Worm (Caenorhabditis elegans): ENCODE measurements around the gene T07E3.3.

Gene T07E3.3

DNA sequence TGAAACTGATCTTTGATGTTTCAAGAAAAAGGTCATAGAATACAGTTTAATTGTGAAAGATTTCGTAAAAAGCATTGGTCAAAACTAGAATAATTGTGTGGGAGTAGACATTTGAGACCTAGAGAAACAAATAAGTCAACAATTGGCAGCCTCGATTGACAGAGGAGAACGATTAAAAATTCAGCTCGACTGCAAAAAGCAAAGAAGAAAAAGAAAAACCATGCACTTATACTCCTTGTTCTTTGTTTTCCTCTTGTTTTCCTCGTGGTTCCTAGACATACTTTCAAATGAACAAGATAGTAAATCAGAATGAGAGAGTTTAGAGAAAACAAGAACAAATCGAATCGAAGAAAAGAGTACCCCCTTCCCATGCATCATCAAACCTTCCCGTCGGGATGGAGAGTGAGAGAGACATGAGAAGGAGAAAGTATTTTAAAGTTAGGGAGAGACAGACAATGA lies 46.3 kb upstream of the T07E3.3 start (continued):
- TF ChIP-seq fkh-10 (GFP tag; optimal IDR thresholded peaks at IDR 0.05) (no peak), ztf-11 (tag; optimal IDR thresholded peaks at IDR 0.05) (no peak)

DNA sequence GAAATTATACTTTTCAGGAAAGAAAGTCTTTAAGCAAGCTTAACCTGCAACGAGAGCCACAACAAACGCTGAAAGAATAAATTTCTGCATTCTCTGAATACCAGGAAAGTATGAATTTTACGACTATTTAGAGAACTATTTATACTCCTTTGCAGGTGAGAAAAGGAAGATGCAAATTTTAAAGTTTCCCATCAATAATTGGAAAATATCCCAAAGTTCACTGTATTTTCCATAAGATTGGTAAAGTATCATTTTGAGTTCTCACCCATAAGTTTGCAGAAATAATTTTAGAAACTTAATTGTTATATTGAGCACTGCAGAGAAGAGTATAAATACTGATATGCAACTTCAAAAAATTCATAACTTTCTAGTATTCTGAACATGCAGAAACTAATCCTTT lies 44.2 kb upstream of the T07E3.3 start, which contains the start of gene clec-158:
clec-158 (minus strand) TSS at position 101 of the 400 bp plus-strand sequence.
- TF ChIP-seq zfp-2 (tag; optimal IDR thresholded peaks at IDR 0.05) = no peak
- no peak for TF ChIP-seq ZK337.2 (GFP tag; IDR thresholded peaks at IDR 0.05)
- TF ChIP-seq daf-19 (GFP tag; conservative IDR thresholded peaks at IDR 0.05) = no peak
- no peak for TF ChIP-seq nhr-77 (tag; optimal IDR thresholded peaks at IDR 0.05)
- TF ChIP-seq aha-1 (tag) = no peak
- no peak for TF ChIP-seq dpl-1 (GFP tag; optimal IDR thresholded peaks at IDR 0.05)
- no peak for TF ChIP-seq snpc-1.2 (GFP tag; IDR thresholded peaks at IDR 0.05)
- TF ChIP-seq egl-43 (GFP tag; IDR thresholded peaks at IDR 0.05) = no peak
- TF ChIP-seq nhr-42 (GFP tag; IDR thresholded peaks at IDR 0.05) = no peak

DNA sequence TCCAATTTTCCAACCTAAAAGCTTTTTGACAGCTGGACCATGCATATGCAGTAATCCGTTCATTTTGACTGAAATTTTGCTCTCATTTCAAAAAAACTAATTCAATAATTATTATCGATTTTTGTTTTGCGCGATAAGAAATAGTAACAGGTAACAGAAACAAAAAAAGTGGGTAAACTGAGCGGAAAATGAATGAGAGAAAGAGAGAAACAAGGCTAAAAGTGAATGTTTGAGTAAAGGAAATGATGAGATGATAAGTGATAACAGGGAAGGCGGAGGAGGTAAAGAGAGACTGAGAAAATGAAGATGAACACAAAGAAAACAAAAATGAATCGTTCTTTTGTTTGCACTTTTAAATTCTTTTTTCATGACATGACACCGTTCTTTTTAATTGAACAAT lies 39.8 kb upstream of the T07E3.3 start, which contains the start of gene sma-3:
sma-3 (minus strand) TSS at position 68 of the 400 bp plus-strand sequence.
- TF ChIP-seq nhr-102 (tag; optimal IDR thresholded peaks at IDR 0.05) (no peak), hmg-1.1 (GFP tag; IDR thresholded peaks at IDR 0.05) (no peak), lin-29 (GFP tag; IDR thresholded peaks at IDR 0.05) (no peak), Y105C5A.15 (GFP tag; IDR thresholded peaks at IDR 0.05) (no peak), nhr-77 (tag; optimal IDR thresholded peaks at IDR 0.05) (peak; percentile 73), vab-7 (GFP tag; IDR thresholded peaks at IDR 0.05) (no peak), rbr-2 (tag; optimal IDR thresholded peaks at IDR 0.05) (no peak), aha-1 (tag) (no peak), hlh-11 (tag; optimal IDR thresholded peaks at IDR 0.05) (peak; percentile 68), zfp-2 (tag; optimal IDR thresholded peaks at IDR 0.05) (no peak), cey-2 (tag; optimal IDR thresholded peaks at IDR 0.05; ENCODE audit: borderline replicate concordance, insufficient read depth) (no peak), lir-3 (tag; optimal IDR thresholded peaks at IDR 0.05) (no peak), ZK337.2 (GFP tag; IDR thresholded peaks at IDR 0.05) (no peak), dmd-9 (GFP tag; IDR thresholded peaks at IDR 0.05) (no peak), F44E2.7 (GFP tag; IDR thresholded peaks at IDR 0.05) (no peak), aly-2 (tag; optimal IDR thresholded peaks at IDR 0.05) (no peak), mep-1 (tag; optimal IDR thresholded peaks at IDR 0.05) (peak; percentile 28), Y48G9A.11 (GFP tag; IDR thresholded peaks at IDR 0.05) (no peak), lsy-2 (tag; optimal IDR thresholded peaks at IDR 0.05) (no peak), gei-8 (GFP tag; optimal IDR thresholded peaks at IDR 0.05) (no peak), saeg-2 (GFP tag; IDR thresholded peaks at IDR 0.05) (no peak), fkh-10 (GFP tag; optimal IDR thresholded peaks at IDR 0.05) (no peak), ceh-44 (GFP tag; IDR thresholded peaks at IDR 0.05) (no peak), dve-1 (tag; optimal IDR thresholded peaks at IDR 0.05; ENCODE audit: insufficient read depth) (peak; percentile 20), lin-38 (GFP tag; IDR thresholded peaks at IDR 0.05) (no peak), daf-8 (GFP tag; IDR thresholded peaks at IDR 0.05) (no peak), spr-3 (GFP tag; optimal IDR thresholded peaks at IDR 0.05) (no peak), lim-7 (GFP tag; IDR thresholded peaks at IDR 0.05) (no peak), snpc-4 (tag; optimal IDR thresholded peaks at IDR 0.05) (no peak), mxl-3 (GFP tag; optimal IDR thresholded peaks at IDR 0.05) (no peak), tag-97 (GFP tag; IDR thresholded peaks at IDR 0.05) (no peak), dmd-8 (GFP tag; IDR thresholded peaks at IDR 0.05) (no peak), nhr-6 (tag; optimal IDR thresholded peaks at IDR 0.05) (peak; percentile 12), set-16 (GFP tag; IDR thresholded peaks at IDR 0.05) (no peak), lin-13 (GFP tag; optimal IDR thresholded peaks at IDR 0.05) (no peak), ceh-28 (tag; optimal IDR thresholded peaks at IDR 0.05) (peak; percentile 40), lin-1 (GFP tag; IDR thresholded peaks at IDR 0.05) (peak; percentile 55; the same call in 1 of the 2 replicates), ceh-82 (tag; optimal IDR thresholded peaks at IDR 0.05) (no peak), unc-62 (GFP tag; optimal IDR thresholded peaks at IDR 0.05 in 1 of 2) (peak in 1 of 2 experiments; percentile 94), unc-62 (tag; optimal IDR thresholded peaks at IDR 0.05) (no peak), zag-1 (tag; optimal IDR thresholded peaks at IDR 0.05) (no peak), madf-5 (GFP tag; IDR thresholded peaks at IDR 0.05) (no peak), T20F7.1 (GFP tag; optimal IDR thresholded peaks at IDR 0.05) (no peak)
